Fruit fly (Drosophila melanogaster) whole organism, embryonic: ENCODE measurements around the gene Map205.

ENCODE experiments used
- Ada2b ChIP-seq: fragments of 200-800 bp; sonication (Bioruptor generic); IDR thresholded peaks from 2 replicates; pipeline ENCODE4 v1.3.6; 2022; ENCODE audit warnings: missing biosample characterization, missing genetic modification characterization
- BtbVII ChIP-seq: fragments of 200-800 bp; sonication (Bioruptor generic); optimal IDR thresholded peaks from 3 replicates; lab custom pipeline; 2017; ENCODE audit warnings: missing biosample characterization, mild to moderate bottlenecking, missing genetic modification characterization
- CG10267 ChIP-seq: fragments of 200-800 bp; sonication (Bioruptor generic); optimal IDR thresholded peaks from 2 replicates; lab custom pipeline; 2018; ENCODE audit warnings: missing biosample characterization, mild to moderate bottlenecking, missing genetic modification characterization, moderate library complexity
- CG11456 ChIP-seq: fragments of 200-800 bp; sonication (Bioruptor generic); IDR thresholded peaks from 3 replicates; pipeline ENCODE4 v1.3.6; 2022; ENCODE audit warnings: missing biosample characterization, missing genetic modification characterization
- CG11560 ChIP-seq: fragments of 200-800 bp; sonication (Bioruptor generic); IDR thresholded peaks from 3 replicates; pipeline ENCODE4 v1.3.6; 2022; ENCODE audit warnings: missing biosample characterization, missing genetic modification characterization
- CG13424 ChIP-seq: fragments of 200-800 bp; sonication (Bioruptor generic); optimal IDR thresholded peaks from 2 replicates; lab custom pipeline; 2019; ENCODE audit warnings: missing biosample characterization, mild to moderate bottlenecking, missing genetic modification characterization, moderate library complexity
- CG18599 ChIP-seq: fragments of 200-800 bp; sonication (Bioruptor generic); optimal IDR thresholded peaks from 3 replicates; lab custom pipeline; 2017; ENCODE audit warnings: missing biosample characterization, missing genetic modification characterization, mild to moderate bottlenecking, moderate library complexity, missing genetic modification reagents
- CG3281 ChIP-seq: fragments of 200-800 bp; sonication (Bioruptor generic); optimal IDR thresholded peaks from 3 replicates; lab custom pipeline; 2017; ENCODE audit warnings: missing biosample characterization, mild to moderate bottlenecking, missing genetic modification characterization
- CG42726 ChIP-seq: fragments of 200-800 bp; sonication (Bioruptor generic); IDR thresholded peaks from 2 replicates; pipeline ENCODE4 v1.3.6; 2022; ENCODE audit warnings: missing biosample characterization, missing genetic modification characterization; ENCODE audit not compliant: partially characterized antibody
- CG8359 ChIP-seq: fragments of 200-800 bp; sonication (Bioruptor generic); optimal IDR thresholded peaks from 2 replicates; lab custom pipeline; 2017; ENCODE audit warnings: missing biosample characterization, mild to moderate bottlenecking, missing genetic modification characterization, borderline replicate concordance
- CG8388 ChIP-seq: fragments of 200-800 bp; sonication (Bioruptor generic); optimal IDR thresholded peaks from 2 replicates; lab custom pipeline; 2019; ENCODE audit warnings: missing biosample characterization, mild to moderate bottlenecking, missing genetic modification characterization, moderate library complexity
- CoRest ChIP-seq: fragments of 200-800 bp; sonication (Bioruptor generic); optimal IDR thresholded peaks from 3 replicates; lab custom pipeline; 2018; ENCODE audit warnings: missing biosample characterization, mild to moderate bottlenecking, missing genetic modification characterization, moderate library complexity
- Eip74EF ChIP-seq, 2 experiments: fragments of 200-800 bp in 1 of 2; fragments of >200 bp in 1 of 2; sonication (Bioruptor generic) in 1 of 2; optimal IDR thresholded peaks; 2 replicates each; lab custom pipeline; 2017 to 2019; ENCODE audit warnings: missing biosample characterization in 2 of 2, missing genetic modification characterization in 2 of 2, mild to moderate bottlenecking in 1 of 2, moderate library complexity in 1 of 2
- Fer1 ChIP-seq: fragments of 200-800 bp; sonication (Bioruptor generic); optimal IDR thresholded peaks from 2 replicates; lab custom pipeline; 2017; ENCODE audit warnings: missing biosample characterization, mild to moderate bottlenecking, missing genetic modification characterization
- H15 ChIP-seq: fragments of 200-800 bp; sonication (Bioruptor generic); IDR thresholded peaks from 3 replicates; pipeline ENCODE4 v1.3.6; 2022; ENCODE audit warnings: missing biosample characterization, missing genetic modification characterization
- H2.0 ChIP-seq: fragments of 200-800 bp; sonication (Bioruptor generic); IDR thresholded peaks from 2 replicates; pipeline ENCODE4 v1.3.6; 2022; ENCODE audit warnings: missing biosample characterization, missing genetic modification characterization
- HLH3B ChIP-seq: fragments of 200-800 bp; sonication (Bioruptor generic); IDR thresholded peaks from 2 replicates; pipeline ENCODE4 v1.3.6; 2022; ENCODE audit warnings: missing biosample characterization, missing genetic modification characterization
- Hr39 ChIP-seq: fragments of >200 bp; optimal IDR thresholded peaks from 2 replicates; lab custom pipeline; 2017
- Hr51 ChIP-seq, 2 experiments: fragments of 200-800 bp; sonication (Bioruptor generic); optimal IDR thresholded peaks; 2 replicates in 1 of 2; 3 replicates in 1 of 2; lab custom pipeline; 2016 to 2018; ENCODE audit warnings: missing biosample characterization in 2 of 2, missing genetic modification characterization in 2 of 2, mild to moderate bottlenecking in 1 of 2, moderate library complexity in 1 of 2
- Nf-YB ChIP-seq: fragments of 200-800 bp; sonication (Bioruptor generic); optimal IDR thresholded peaks from 3 replicates; lab custom pipeline; 2019; ENCODE audit warnings: missing biosample characterization, mild to moderate bottlenecking, missing genetic modification characterization, moderate library complexity
- Oli ChIP-seq: fragments of 200-800 bp; sonication (Bioruptor generic); optimal IDR thresholded peaks from 2 replicates; lab custom pipeline; 2018; ENCODE audit warnings: missing biosample characterization, mild to moderate bottlenecking, missing genetic modification characterization, moderate library complexity
- Optix ChIP-seq: fragments of 200-800 bp; sonication (Bioruptor generic); IDR thresholded peaks from 3 replicates; pipeline ENCODE4 v1.3.6; 2022; ENCODE audit warnings: missing biosample characterization, missing genetic modification characterization
- Sry-β ChIP-seq: fragments of 200-800 bp; sonication (Bioruptor generic); optimal IDR thresholded peaks from 2 replicates; lab custom pipeline; 2018; ENCODE audit warnings: missing biosample characterization, mild to moderate bottlenecking, missing genetic modification characterization, moderate library complexity
- aop ChIP-seq: fragments of 200-800 bp; sonication (Bioruptor generic); IDR thresholded peaks from 2 replicates; pipeline ENCODE4 v1.3.6; 2022; ENCODE audit warnings: missing biosample characterization, missing genetic modification characterization
- ap ChIP-seq: fragments of 200-800 bp; sonication (Bioruptor generic); IDR thresholded peaks from 2 replicates; pipeline ENCODE4 v1.3.6; 2022; ENCODE audit warnings: missing biosample characterization, missing genetic modification characterization
- az2 ChIP-seq: fragments of 200-800 bp; sonication (Bioruptor generic); optimal IDR thresholded peaks from 3 replicates; lab custom pipeline; 2016; ENCODE audit warnings: missing biosample characterization, missing genetic modification characterization
- bab2 ChIP-seq: fragments of 200-800 bp; sonication (Bioruptor generic); optimal IDR thresholded peaks from 2 replicates; lab custom pipeline; 2016; ENCODE audit warnings: missing biosample characterization, missing genetic modification characterization
- chinmo ChIP-seq: fragments of 200-800 bp; sonication (Bioruptor generic); IDR thresholded peaks from 4 replicates; pipeline ENCODE4 v1.3.6; 2022; ENCODE audit warnings: missing biosample characterization, missing genetic modification characterization; ENCODE audit not compliant: partially characterized antibody
- chn ChIP-seq: fragments of 200-800 bp; sonication (Bioruptor generic); optimal IDR thresholded peaks from 2 replicates; lab custom pipeline; 2016; ENCODE audit warnings: missing biosample characterization, missing genetic modification characterization
- crol ChIP-seq: fragments of 200-800 bp; sonication (Bioruptor generic); IDR thresholded peaks from 2 replicates; pipeline ENCODE4 v1.3.6; 2022; ENCODE audit warnings: missing biosample characterization, missing genetic modification characterization
- crp ChIP-seq, 2 experiments: fragments of 200-800 bp; sonication (Bioruptor generic); optimal IDR thresholded peaks; 2 replicates in 1 of 2; 3 replicates in 1 of 2; lab custom pipeline; 2017; ENCODE audit warnings: missing biosample characterization in 2 of 2, missing genetic modification characterization in 2 of 2, mild to moderate bottlenecking in 1 of 2, moderate library complexity in 1 of 2
- ems ChIP-seq: fragments of 200-800 bp; sonication (Bioruptor generic); optimal IDR thresholded peaks from 3 replicates; lab custom pipeline; 2016; ENCODE audit warnings: missing biosample characterization, missing genetic modification characterization
- fru ChIP-seq: fragments of >200 bp; optimal IDR thresholded peaks from 2 replicates; lab custom pipeline; 2017
- fu2 ChIP-seq: fragments of 200-800 bp; sonication (Bioruptor generic); optimal IDR thresholded peaks from 2 replicates; lab custom pipeline; 2016; ENCODE audit warnings: missing biosample characterization, missing genetic modification characterization
- gce ChIP-seq: fragments of 200-800 bp; sonication (Bioruptor generic); IDR thresholded peaks from 3 replicates; pipeline ENCODE4 v1.3.6; 2022; ENCODE audit warnings: missing biosample characterization, missing genetic modification characterization
- grau ChIP-seq: fragments of 200-800 bp; optimal IDR thresholded peaks from 3 replicates; lab custom pipeline; 2019; ENCODE audit warnings: missing biosample characterization, mild to moderate bottlenecking, missing genetic modification characterization, moderate library complexity
- grn ChIP-seq: fragments of 200-800 bp; sonication (Bioruptor generic); optimal IDR thresholded peaks from 3 replicates; lab custom pipeline; 2017; ENCODE audit warnings: missing biosample characterization, missing genetic modification characterization
- h ChIP-seq: fragments of >200 bp; optimal IDR thresholded peaks from 2 replicates; lab custom pipeline; 2017
- ken ChIP-seq: fragments of 200-800 bp; sonication (Bioruptor generic); IDR thresholded peaks from 3 replicates; pipeline ENCODE4 v1.3.6; 2022; ENCODE audit warnings: missing biosample characterization, missing genetic modification characterization
- mirr ChIP-seq: fragments of 200-800 bp; sonication (Bioruptor generic); optimal IDR thresholded peaks from 3 replicates; lab custom pipeline; 2018; ENCODE audit warnings: missing biosample characterization, mild to moderate bottlenecking, missing genetic modification characterization
- org-1 ChIP-seq: fragments of 200-800 bp; sonication (Bioruptor generic); optimal IDR thresholded peaks from 2 replicates; lab custom pipeline; 2017; ENCODE audit warnings: missing biosample characterization, missing genetic modification characterization
- pan ChIP-seq, 4 experiments: fragments of >200 bp in 3 of 4; fragments of 200-800 bp in 1 of 4; sonication (Bioruptor generic) in 1 of 4; optimal IDR thresholded peaks in 3 of 4; IDR thresholded peaks in 1 of 4; 2 replicates each; pipeline versions ENCODE4 v1.3.6 to Lab custom; 2017 to 2022; ENCODE audit warnings: missing biosample characterization in 2 of 4, missing genetic modification characterization in 2 of 4, mixed read lengths in 1 of 4
- pb ChIP-seq: fragments of 200-800 bp; sonication (Bioruptor generic); optimal IDR thresholded peaks from 3 replicates; lab custom pipeline; 2016; ENCODE audit warnings: missing biosample characterization, missing genetic modification characterization
- run ChIP-seq: fragments of 200-800 bp; sonication (Bioruptor generic); optimal IDR thresholded peaks from 3 replicates; lab custom pipeline; 2018; ENCODE audit warnings: missing biosample characterization, mild to moderate bottlenecking, missing genetic modification characterization
- salm ChIP-seq: fragments of 200-800 bp; sonication (Bioruptor generic); optimal IDR thresholded peaks from 2 replicates; lab custom pipeline; 2018; ENCODE audit warnings: missing biosample characterization, mild to moderate bottlenecking, missing genetic modification characterization
- sc ChIP-seq, 3 experiments: fragments of >200 bp in 2 of 3; fragments of 200-800 bp in 1 of 3; sonication (Bioruptor generic) in 1 of 3; optimal IDR thresholded peaks; 2 replicates in 2 of 3; 3 replicates in 1 of 3; lab custom pipeline; 2017; ENCODE audit warnings: mild to moderate bottlenecking in 1 of 3, missing biosample characterization in 1 of 3, missing genetic modification characterization in 1 of 3, missing genetic modification reagents in 1 of 3
- sisA ChIP-seq: fragments of 200-800 bp; sonication (Bioruptor generic); IDR thresholded peaks from 2 replicates; pipeline ENCODE4 v1.3.6; 2022; ENCODE audit warnings: missing biosample characterization, missing genetic modification characterization
- slou ChIP-seq: fragments of 200-800 bp; sonication (Bioruptor generic); optimal IDR thresholded peaks from 3 replicates; lab custom pipeline; 2016; ENCODE audit warnings: missing biosample characterization, missing genetic modification characterization
- sug ChIP-seq: fragments of 200-800 bp; optimal IDR thresholded peaks from 2 replicates; lab custom pipeline; 2019; ENCODE audit warnings: missing biosample characterization, mild to moderate bottlenecking, missing genetic modification characterization, moderate library complexity
- wek ChIP-seq: fragments of 200-800 bp; sonication (Bioruptor generic); optimal IDR thresholded peaks from 3 replicates; lab custom pipeline; 2018; ENCODE audit warnings: missing biosample characterization, mild to moderate bottlenecking, missing genetic modification characterization, moderate library complexity

Gene Map205

DNA sequence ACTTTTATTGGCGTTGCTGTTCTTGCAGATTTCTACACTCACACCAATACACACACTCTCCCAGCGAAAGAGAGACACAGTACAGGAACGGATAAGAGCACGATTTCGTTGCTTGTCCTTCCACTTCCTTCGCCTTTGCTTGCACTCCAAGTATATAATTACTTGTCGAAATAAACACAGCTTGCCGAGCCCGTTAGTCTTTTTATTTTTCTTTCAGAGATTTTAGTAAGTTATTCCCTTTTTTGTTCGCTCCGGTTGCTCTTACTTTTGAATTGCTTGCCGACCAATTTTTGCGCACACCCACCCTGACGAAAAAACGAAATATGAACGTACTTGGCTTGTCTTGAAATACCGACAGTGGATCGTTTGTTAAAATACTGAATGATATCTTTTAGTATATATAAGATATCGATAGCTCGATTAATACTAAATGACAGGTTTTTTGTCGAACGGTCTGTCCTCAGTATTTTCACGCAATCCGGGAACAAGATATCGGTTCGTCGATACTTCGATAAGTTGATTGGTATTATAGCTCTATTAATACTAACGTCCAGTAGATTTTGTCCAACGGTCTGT is at the start of gene Map205 (continued):
- TF ChIP-seq ems (GFP tag; lab: Kevin White, UChicago) (no peak), chinmo (GFP tag; lab: Robert Waterston, UW) (no peak), pb (peak; percentile 4), Hr51 (GFP tag; optimal IDR thresholded peaks at IDR 0.05; lab: Kevin White, UChicago) (no peak), org-1 (GFP tag; lab: Kevin White, UChicago) (no peak), sc (optimal IDR thresholded peaks at IDR 0.05; lab: Kevin White, UChicago) (no peak), sc (GFP tag; optimal IDR thresholded peaks at IDR 0.05; lab: Kevin White, UChicago) (no peak), HLH3B (no peak), crp (GFP tag; optimal IDR thresholded peaks at IDR 0.05; lab: Kevin White, UChicago) (no peak), CG10267 (tag; lab: Kevin White, UChicago) (peak; percentile 79), CG11560 (tag; lab: Robert Waterston, UW) (no peak), sug (peak; percentile 31), CG42726 (no peak), CG8388 (GFP tag; lab: Kevin White, UChicago) (no peak), slou (GFP tag; lab: Kevin White, UChicago) (no peak), CoRest (peak; percentile 57), CG11456 (GFP tag; lab: Robert Waterston, UW) (no peak), Ada2b (GFP tag; lab: Robert Waterston, UW) (no peak), Oli (tag; lab: Kevin White, UChicago) (no peak), CG8359 (GFP tag; lab: Kevin White, UChicago) (no peak), Eip74EF (GFP tag; optimal IDR thresholded peaks at IDR 0.05; lab: Kevin White, UChicago) (no peak), ap (GFP tag; lab: Robert Waterston, UW) (no peak), Fer1 (peak; percentile 40), CG3281 (GFP tag; lab: Kevin White, UChicago) (no peak), bab2 (no peak), H15 (no peak), CG13424 (tag; lab: Kevin White, UChicago) (peak; percentile 24), Optix (no peak), sisA (GFP tag; lab: Robert Waterston, UW) (no peak), grau (tag; lab: Kevin White, UChicago) (peak; percentile 49), fu2 (no peak), aop (GFP tag; lab: Robert Waterston, UW) (no peak), grn (GFP tag; lab: Kevin White, UChicago) (peak; percentile 9), wek (GFP tag; lab: Kevin White, UChicago) (peak; percentile 3), pan (optimal IDR thresholded peaks at IDR 0.05; lab: Kevin White, UChicago) (no peak), pan (GFP tag; optimal IDR thresholded peaks at IDR 0.05 in 1 of 2, IDR thresholded peaks at IDR 0.05 in 1 of 2) (no peak), Nf-YB (peak; percentile 26), crol (no peak), salm (tag; lab: Kevin White, UChicago) (peak; percentile 15), H2.0 (GFP tag; lab: Robert Waterston, UW) (no peak), gce (GFP tag; lab: Robert Waterston, UW) (no peak), run (tag; lab: Kevin White, UChicago) (no peak), h (lab: Kevin White, UChicago) (no peak), az2 (GFP tag; lab: Kevin White, UChicago) (no peak), fru (lab: Kevin White, UChicago) (no peak), BtbVII (GFP tag; lab: Kevin White, UChicago) (peak; percentile 18), Hr39 (lab: Kevin White, UChicago) (no peak), ken (GFP tag; lab: Robert Waterston, UW) (no peak), CG18599 (GFP tag; lab: Kevin White, UChicago) (no peak), mirr (GFP tag; lab: Kevin White, UChicago) (no peak), chn (GFP tag; lab: Kevin White, UChicago) (peak; percentile 8), Sry-β (GFP tag; lab: Kevin White, UChicago) (no peak)
